Worm (Caenorhabditis elegans): ENCODE data around the gene srxa-8.

Gene srxa-8

DNA sequence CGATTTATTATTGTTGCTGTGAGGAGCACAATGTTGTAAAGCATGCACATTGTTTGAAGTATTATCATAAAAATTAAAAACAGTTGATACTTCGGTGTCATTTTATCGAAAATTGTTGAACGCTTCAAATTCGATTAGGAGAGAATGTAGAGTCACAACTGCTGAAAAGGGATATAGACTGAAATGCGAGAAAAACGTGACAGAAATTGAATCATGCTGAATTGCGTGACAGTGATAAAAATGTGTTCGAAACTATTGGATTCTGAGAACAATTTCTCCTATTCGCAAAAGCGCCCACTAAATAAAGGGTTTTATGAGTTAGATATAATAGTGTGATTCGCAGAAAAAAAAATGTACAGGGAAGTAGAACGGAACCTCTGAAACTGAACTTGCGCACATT lies at the start of gene srxa-8:
srxa-8 (minus strand) TSS at position 101 of the 400 bp plus-strand sequence.
- no peak for TF ChIP-seq dao-5 (tag; optimal IDR thresholded peaks at IDR 0.05)
- TF ChIP-seq W03F9.2 (tag; optimal IDR thresholded peaks at IDR 0.05): no peak
- TF ChIP-seq him-1 (tag; optimal IDR thresholded peaks at IDR 0.05): no peak

DNA sequence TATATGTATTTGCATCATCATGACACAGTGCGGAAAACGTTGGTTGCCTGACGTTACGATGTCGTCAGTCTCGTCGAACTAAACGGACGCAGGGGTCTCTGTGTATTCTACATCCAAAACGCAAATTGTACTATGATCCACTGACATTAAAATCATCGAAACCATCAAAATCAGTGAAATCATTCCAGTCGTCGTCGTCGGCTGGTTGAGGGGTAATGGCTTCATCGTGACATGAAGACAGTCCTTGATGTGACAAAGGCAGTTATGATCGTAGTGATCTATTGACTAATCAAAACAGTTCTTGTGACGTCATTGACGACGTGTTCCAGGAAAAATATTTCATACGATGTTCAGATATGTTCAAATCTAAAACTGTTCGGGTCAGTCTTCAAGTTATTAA lies 49.0 kb upstream of the srxa-8 start:
- TF ChIP-seq dao-5 (tag; optimal IDR thresholded peaks at IDR 0.05) (no peak), W03F9.2 (tag; optimal IDR thresholded peaks at IDR 0.05) (no peak)

ce11 chrX:13356469-13356868 lies 47.8 kb upstream of the srxa-8 start:
- TF ChIP-seq W03F9.2 (tag; optimal IDR thresholded peaks at IDR 0.05) (peak; percentile 1), him-1 (tag; optimal IDR thresholded peaks at IDR 0.05) (no peak)

DNA sequence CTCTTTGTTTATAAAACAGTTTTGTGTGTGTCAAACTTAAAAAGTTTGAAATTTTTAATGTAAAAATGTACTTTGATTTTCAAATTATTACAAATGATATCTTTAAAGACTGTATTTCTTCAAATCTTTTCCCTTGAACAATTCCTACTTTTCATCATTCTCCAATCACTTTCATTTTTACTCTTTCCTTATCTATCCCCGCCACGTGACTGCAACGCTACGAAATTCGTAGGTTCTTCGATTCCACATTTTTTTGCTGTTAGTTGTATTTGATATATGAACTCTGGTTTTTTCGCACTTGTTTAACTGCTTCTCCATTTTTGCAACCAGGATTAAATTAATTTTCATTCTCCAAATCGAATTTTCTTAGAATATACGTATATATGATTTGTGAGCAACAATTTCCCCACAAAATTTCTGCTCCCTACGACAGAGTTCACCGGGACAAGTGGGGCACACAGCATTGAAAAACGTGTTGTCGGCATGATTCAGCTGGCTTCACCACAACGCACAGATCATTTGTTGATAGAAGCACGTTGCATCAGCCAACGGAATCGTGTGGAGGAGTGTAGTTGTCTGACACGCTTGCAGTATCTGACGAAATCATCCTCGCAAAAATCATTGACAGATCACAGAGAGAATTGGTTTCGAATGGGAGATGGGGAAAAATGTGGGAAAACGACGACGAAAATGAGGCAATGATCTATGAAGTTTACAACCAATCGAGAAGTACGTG lies 46.2 kb upstream of the srxa-8 start:
- TF ChIP-seq him-1 (tag; optimal IDR thresholded peaks at IDR 0.05) (no peak), W03F9.2 (tag; optimal IDR thresholded peaks at IDR 0.05) (no peak), dao-5 (tag; optimal IDR thresholded peaks at IDR 0.05) (no peak)

DNA sequence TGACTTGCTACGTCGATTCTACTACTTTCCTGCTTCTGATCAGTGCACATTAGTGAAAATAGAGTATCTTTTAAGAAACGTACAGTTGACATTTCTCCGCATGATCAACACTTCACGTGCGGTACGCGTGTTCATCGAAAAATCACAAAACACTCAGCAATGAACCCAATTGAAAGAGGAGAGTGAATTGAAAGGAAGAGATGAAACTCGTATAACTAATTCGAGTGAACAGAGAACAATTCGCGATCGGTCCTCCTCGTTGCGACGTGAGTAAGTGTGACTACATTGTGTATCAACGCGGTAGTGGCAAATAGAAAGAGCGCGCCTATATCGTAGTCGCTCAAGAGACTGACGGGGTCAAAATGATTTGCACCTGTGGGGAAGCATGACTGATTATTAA lies 44.9 kb upstream of the srxa-8 start:
- TF ChIP-seq him-1 (tag; optimal IDR thresholded peaks at IDR 0.05): no peak
- TF ChIP-seq W03F9.2 (tag; optimal IDR thresholded peaks at IDR 0.05): no peak
- TF ChIP-seq dao-5 (tag; optimal IDR thresholded peaks at IDR 0.05): no peak

ce11 chrX:13352164-13352563 lies 43.5 kb upstream of the srxa-8 start:
- TF ChIP-seq W03F9.2 (tag; optimal IDR thresholded peaks at IDR 0.05) (no peak), him-1 (tag; optimal IDR thresholded peaks at IDR 0.05) (no peak), dao-5 (tag; optimal IDR thresholded peaks at IDR 0.05) (no peak)

DNA sequence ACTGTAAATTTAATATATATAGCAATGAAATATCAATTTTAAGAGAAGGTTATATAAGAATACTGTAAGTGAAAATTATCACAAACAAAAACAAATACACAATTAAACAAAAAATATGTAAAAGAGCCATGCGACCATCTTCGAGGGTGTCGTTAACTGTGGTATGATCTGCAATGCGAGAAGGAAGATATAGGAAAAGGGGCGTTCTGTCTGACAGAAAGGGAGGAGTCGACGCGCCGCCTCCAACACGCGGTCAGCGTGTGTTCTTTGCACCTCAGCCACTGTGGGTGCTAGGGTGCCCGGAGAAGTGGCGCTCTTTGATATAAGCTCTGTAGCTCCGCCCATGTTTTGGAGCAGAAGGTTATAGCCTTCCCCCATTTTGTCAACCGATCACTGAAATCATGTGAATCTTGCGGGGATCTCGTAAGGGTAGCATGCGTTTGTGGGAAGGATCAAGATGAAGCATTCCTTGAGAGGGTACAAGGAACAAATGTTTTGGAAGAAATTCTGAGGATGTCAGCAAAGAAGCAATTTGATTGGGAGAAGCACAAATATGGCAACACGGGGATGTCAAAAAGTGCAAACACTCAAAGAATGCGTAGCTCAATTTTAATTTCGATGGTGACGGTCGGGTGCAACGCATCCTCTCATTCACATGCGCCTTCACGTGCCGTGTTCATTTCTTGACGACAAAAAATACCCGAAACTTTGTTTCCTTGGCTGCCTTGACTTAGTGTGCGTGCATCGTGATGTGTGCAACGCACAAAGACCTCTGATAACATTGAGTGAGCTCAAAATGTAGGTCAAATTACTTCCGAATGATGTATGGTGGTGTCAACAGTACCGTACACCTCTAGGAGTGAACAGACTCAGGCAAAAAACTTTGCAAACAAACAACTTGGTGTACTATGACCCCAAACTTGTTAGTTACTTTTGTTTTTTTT lies 42.4 kb upstream of the srxa-8 start, which contains the start of gene mxl-3:
mxl-3 (minus strand) TSS at position 1 of the 944 bp plus-strand sequence.
- TF ChIP-seq him-1 (tag; optimal IDR thresholded peaks at IDR 0.05) (no peak), dao-5 (tag; optimal IDR thresholded peaks at IDR 0.05) (no peak), W03F9.2 (tag; optimal IDR thresholded peaks at IDR 0.05) (no peak)

ce11 chrX:13350123-13350798 lies 41.6 kb upstream of the srxa-8 start:
- no peak for TF ChIP-seq W03F9.2 (tag; optimal IDR thresholded peaks at IDR 0.05)
- TF ChIP-seq him-1 (tag; optimal IDR thresholded peaks at IDR 0.05): no peak
- no peak for TF ChIP-seq dao-5 (tag; optimal IDR thresholded peaks at IDR 0.05)

DNA sequence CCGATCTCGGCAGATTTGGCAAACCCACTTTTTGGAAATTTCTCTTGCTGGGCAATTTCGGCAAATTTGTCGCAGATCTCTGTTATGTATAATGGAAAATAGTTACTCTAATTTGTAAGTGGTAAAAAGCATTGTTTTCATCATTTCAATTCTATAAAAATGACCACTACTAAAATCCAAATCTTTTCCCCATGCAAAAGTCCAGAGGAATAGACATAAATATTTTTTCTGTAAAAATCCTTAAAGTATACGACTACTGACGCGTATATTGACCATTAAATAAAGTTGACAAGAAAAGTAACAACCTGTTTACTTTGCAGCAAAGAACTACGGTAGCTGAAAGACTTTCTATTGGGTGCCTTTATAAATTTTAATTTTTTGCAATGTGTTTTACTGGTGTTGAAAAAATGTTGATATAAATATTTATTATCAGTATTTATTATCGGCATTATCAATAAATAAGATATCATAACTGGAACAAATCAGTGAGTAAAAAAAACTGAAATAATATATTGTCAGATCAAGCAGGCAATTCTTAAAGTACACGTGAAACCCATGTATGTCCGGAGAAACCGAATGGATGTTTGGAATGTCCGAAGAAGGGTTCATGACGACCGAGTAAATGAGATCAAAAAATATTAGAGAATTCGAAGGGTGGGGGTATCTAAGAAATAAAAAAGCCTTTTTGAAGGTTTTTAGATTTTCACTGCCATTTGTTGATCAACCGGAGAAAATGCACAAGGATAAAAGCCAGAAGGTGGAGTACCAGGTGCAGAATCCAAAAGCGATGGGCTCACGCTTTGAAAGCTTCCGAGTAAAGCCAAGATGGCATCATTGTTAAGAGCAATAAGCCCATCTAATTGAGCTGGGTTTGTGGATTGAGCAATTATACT lies 40.8 kb upstream of the srxa-8 start:
- no peak for TF ChIP-seq W03F9.2 (tag; optimal IDR thresholded peaks at IDR 0.05)
- no peak for TF ChIP-seq dao-5 (tag; optimal IDR thresholded peaks at IDR 0.05)
- TF ChIP-seq him-1 (tag; optimal IDR thresholded peaks at IDR 0.05): no peak

DNA sequence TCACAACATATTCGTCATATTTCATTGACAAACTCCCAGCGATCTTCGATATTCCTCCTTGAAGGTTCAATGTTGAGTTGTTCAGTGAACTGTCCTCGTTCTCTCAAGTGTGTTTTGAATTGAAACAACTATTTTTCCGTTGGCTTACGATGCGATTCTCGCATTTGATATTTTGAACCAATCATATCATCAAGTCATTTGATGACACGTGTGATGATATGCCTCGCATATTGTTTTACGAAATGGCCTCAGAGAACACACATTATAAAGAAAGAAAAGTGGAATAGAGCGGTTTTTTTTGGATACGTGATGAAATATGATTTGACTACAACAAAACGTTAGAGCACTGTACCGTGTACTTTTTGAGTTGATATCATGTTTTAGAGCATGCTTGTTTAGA lies 39.8 kb upstream of the srxa-8 start:
- TF ChIP-seq him-1 (tag; optimal IDR thresholded peaks at IDR 0.05): no peak
- TF ChIP-seq dao-5 (tag; optimal IDR thresholded peaks at IDR 0.05): no peak
- peak; percentile 48 for TF ChIP-seq W03F9.2 (tag; optimal IDR thresholded peaks at IDR 0.05)

ce11 chrX:13347251-13347650 lies 38.6 kb upstream of the srxa-8 start:
- TF ChIP-seq dao-5 (tag; optimal IDR thresholded peaks at IDR 0.05): no peak
- no peak for TF ChIP-seq W03F9.2 (tag; optimal IDR thresholded peaks at IDR 0.05)
- no peak for TF ChIP-seq him-1 (tag; optimal IDR thresholded peaks at IDR 0.05)

DNA sequence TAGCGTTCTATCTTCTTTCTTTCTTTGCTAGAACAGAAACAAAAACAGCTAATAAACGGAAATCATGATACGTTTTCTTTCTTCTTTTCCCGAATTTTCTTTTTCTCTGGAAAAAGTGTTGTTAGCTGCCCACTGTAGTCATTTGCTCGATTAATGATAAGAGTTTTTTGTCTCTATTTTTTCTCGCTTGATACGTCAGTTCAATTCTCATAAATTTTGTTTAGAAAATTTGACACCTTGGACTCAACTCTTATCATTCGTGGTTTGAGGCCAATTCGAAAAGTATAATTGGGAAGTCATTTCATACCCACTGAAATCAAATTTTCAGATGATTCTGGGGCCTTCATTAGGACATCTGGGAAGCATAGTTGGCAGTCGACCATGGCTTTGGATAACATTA lies 33.2 kb upstream of the srxa-8 start:
- no peak for TF ChIP-seq him-1 (tag; optimal IDR thresholded peaks at IDR 0.05)
- no peak for TF ChIP-seq W03F9.2 (tag; optimal IDR thresholded peaks at IDR 0.05)
- TF ChIP-seq dao-5 (tag; optimal IDR thresholded peaks at IDR 0.05): no peak

DNA sequence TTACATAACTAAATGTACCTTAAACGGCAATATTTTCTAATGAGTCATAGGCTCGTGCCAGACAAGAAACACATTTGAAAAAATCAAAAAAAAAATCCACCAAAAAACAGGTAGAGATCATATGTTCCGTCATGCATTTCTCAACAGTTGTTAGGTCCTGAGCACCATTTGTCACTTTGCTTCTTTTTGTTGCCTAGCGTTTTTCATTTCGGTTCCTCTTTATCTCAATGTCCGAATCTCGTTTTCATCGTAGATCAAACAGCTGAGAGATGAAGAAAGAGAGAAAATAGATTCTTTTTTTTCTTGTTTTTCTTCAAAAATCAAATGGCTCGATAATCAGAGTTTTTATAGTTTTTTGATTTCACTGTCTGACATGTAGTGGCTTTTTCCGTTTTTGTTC lies 32.3 kb upstream of the srxa-8 start:
- TF ChIP-seq him-1 (tag; optimal IDR thresholded peaks at IDR 0.05) (no peak), dao-5 (tag; optimal IDR thresholded peaks at IDR 0.05) (no peak), W03F9.2 (tag; optimal IDR thresholded peaks at IDR 0.05) (no peak)

Measured in whole organism, L4/young adult.